Fruit fly (Drosophila melanogaster) whole organism, embryonic: Measurements from ENCODE around the gene CG32425.
A peak's percentile ranks its signal among the peaks of the same experiment; 100 is the strongest.

Experiments used
- Bgb ChIP-seq: fragments of 200-800 bp; sonication (Bioruptor generic); IDR thresholded peaks from 2 replicates; pipeline ENCODE4 v1.3.6; 2022; ENCODE audit warnings: missing biosample characterization, missing genetic modification characterization; ENCODE audit not compliant: partially characterized antibody
- CG10274 ChIP-seq: fragments of 200-800 bp; sonication (Bioruptor generic); optimal IDR thresholded peaks from 3 replicates; lab custom pipeline; 2017; ENCODE audit warnings: missing biosample characterization, mild to moderate bottlenecking, missing genetic modification characterization
- CG10543 ChIP-seq: fragments of 200-800 bp; sonication (Bioruptor generic); optimal IDR thresholded peaks from 3 replicates; lab custom pipeline; 2017; ENCODE audit warnings: missing biosample characterization, mild to moderate bottlenecking, missing genetic modification characterization, moderate library complexity
- CG11093 ChIP-seq: fragments of 200-800 bp; sonication (Bioruptor generic); IDR thresholded peaks from 3 replicates; pipeline ENCODE4 v1.3.6; 2022; ENCODE audit warnings: missing biosample characterization, missing genetic modification characterization
- CG11560 ChIP-seq: fragments of 200-800 bp; sonication (Bioruptor generic); IDR thresholded peaks from 3 replicates; pipeline ENCODE4 v1.3.6; 2022; ENCODE audit warnings: missing biosample characterization, missing genetic modification characterization
- CG11695 ChIP-seq: fragments of 200-800 bp; sonication (Bioruptor generic); IDR thresholded peaks from 3 replicates; pipeline ENCODE4 v1.3.6; 2022; ENCODE audit warnings: missing biosample characterization, missing genetic modification characterization
- CG13287 ChIP-seq: fragments of 200-800 bp; sonication (Bioruptor generic); IDR thresholded peaks from 2 replicates; pipeline ENCODE4 v1.3.6; 2022; ENCODE audit warnings: missing biosample characterization, missing genetic modification characterization; ENCODE audit not compliant: partially characterized antibody
- CG14710 ChIP-seq: fragments of 200-800 bp; sonication (Bioruptor generic); optimal IDR thresholded peaks from 3 replicates; lab custom pipeline; 2019; ENCODE audit warnings: missing biosample characterization, mild to moderate bottlenecking, missing genetic modification characterization, moderate library complexity
- CG1529 ChIP-seq: fragments of 200-800 bp; sonication (Bioruptor generic); optimal IDR thresholded peaks from 3 replicates; lab custom pipeline; 2018; ENCODE audit warnings: missing biosample characterization, missing genetic modification characterization
- CG15601 ChIP-seq: fragments of 200-800 bp; sonication (Bioruptor generic); optimal IDR thresholded peaks from 3 replicates; lab custom pipeline; 2019; ENCODE audit warnings: missing biosample characterization, mild to moderate bottlenecking, missing genetic modification characterization, moderate library complexity
- CG1603 ChIP-seq: fragments of 200-800 bp; sonication (Bioruptor generic); optimal IDR thresholded peaks from 2 replicates; lab custom pipeline; 2019; ENCODE audit warnings: missing biosample characterization, mild to moderate bottlenecking, missing genetic modification characterization, moderate library complexity
- CG17359 ChIP-seq: fragments of 200-800 bp; sonication (Bioruptor generic); optimal IDR thresholded peaks from 3 replicates; lab custom pipeline; 2018; ENCODE audit warnings: missing biosample characterization, mild to moderate bottlenecking, missing genetic modification characterization, moderate library complexity
- CG18599 ChIP-seq: fragments of 200-800 bp; sonication (Bioruptor generic); optimal IDR thresholded peaks from 3 replicates; lab custom pipeline; 2017; ENCODE audit warnings: missing biosample characterization, missing genetic modification characterization, mild to moderate bottlenecking, moderate library complexity, missing genetic modification reagents
- CG18764 ChIP-seq: fragments of 200-800 bp; sonication (Bioruptor generic); optimal IDR thresholded peaks from 3 replicates; lab custom pipeline; 2016; ENCODE audit warnings: missing biosample characterization, missing genetic modification characterization
- CG2199 ChIP-seq: fragments of 200-800 bp; sonication (Bioruptor generic); IDR thresholded peaks from 3 replicates; pipeline ENCODE4 v1.3.6; 2022; ENCODE audit warnings: missing biosample characterization, missing genetic modification characterization
- CG30403 ChIP-seq: fragments of 200-800 bp; sonication (Bioruptor generic); optimal IDR thresholded peaks from 3 replicates; lab custom pipeline; 2016; ENCODE audit warnings: missing biosample characterization, missing genetic modification characterization
- CG32532 ChIP-seq: fragments of 200-800 bp; sonication (Bioruptor generic); IDR thresholded peaks from 2 replicates; pipeline ENCODE4 v1.3.6; 2022; ENCODE audit warnings: missing biosample characterization, missing genetic modification characterization
- CG4282 ChIP-seq: fragments of 200-800 bp; sonication (Bioruptor generic); optimal IDR thresholded peaks from 2 replicates; lab custom pipeline; 2016; ENCODE audit warnings: missing biosample characterization, missing genetic modification characterization
- CG4424 ChIP-seq: fragments of 200-800 bp; sonication (Bioruptor generic); optimal IDR thresholded peaks from 3 replicates; lab custom pipeline; 2016; ENCODE audit warnings: missing biosample characterization, missing genetic modification characterization
- CG8924 ChIP-seq: fragments of 200-800 bp; optimal IDR thresholded peaks from 3 replicates; lab custom pipeline; 2019; ENCODE audit warnings: missing biosample characterization, mild to moderate bottlenecking, missing genetic modification characterization, moderate library complexity
- D ChIP-seq, 2 experiments: fragments of 200-800 bp in 1 of 2; fragments of >200 bp in 1 of 2; sonication (Bioruptor generic) in 1 of 2; optimal IDR thresholded peaks; 2 replicates in 1 of 2; 3 replicates in 1 of 2; lab custom pipeline; 2017; ENCODE audit warnings: mild to moderate bottlenecking in 1 of 2, missing biosample characterization in 1 of 2, missing genetic modification characterization in 1 of 2, missing genetic modification reagents in 1 of 2
- Deaf1 ChIP-seq: fragments of 200-800 bp; optimal IDR thresholded peaks from 3 replicates; lab custom pipeline; 2019; ENCODE audit warnings: missing biosample characterization, mild to moderate bottlenecking, missing genetic modification characterization, moderate library complexity
- Dek ChIP-seq: fragments of 200-800 bp; sonication (Bioruptor generic); optimal IDR thresholded peaks from 3 replicates; lab custom pipeline; 2019; ENCODE audit warnings: missing biosample characterization, mild to moderate bottlenecking, missing genetic modification characterization, moderate library complexity
- Dref ChIP-seq: fragments of 200-800 bp; sonication (Bioruptor generic); IDR thresholded peaks from 2 replicates; pipeline ENCODE4 v1.3.6; 2022; ENCODE audit warnings: missing biosample characterization, missing genetic modification characterization
- E2f2 ChIP-seq: fragments of 200-800 bp; sonication (Bioruptor generic); IDR thresholded peaks from 2 replicates; pipeline ENCODE4 v1.3.6; 2022; ENCODE audit warnings: missing biosample characterization, missing genetic modification characterization
- Eip74EF ChIP-seq, 2 experiments: fragments of 200-800 bp in 1 of 2; fragments of >200 bp in 1 of 2; sonication (Bioruptor generic) in 1 of 2; optimal IDR thresholded peaks; 2 replicates each; lab custom pipeline; 2017 to 2019; ENCODE audit warnings: missing biosample characterization in 2 of 2, missing genetic modification characterization in 2 of 2, mild to moderate bottlenecking in 1 of 2, moderate library complexity in 1 of 2
- HHEX ChIP-seq: fragments of 200-800 bp; sonication (Bioruptor generic); optimal IDR thresholded peaks from 3 replicates; lab custom pipeline; 2017; ENCODE audit warnings: missing biosample characterization, mild to moderate bottlenecking, missing genetic modification characterization, missing genetic modification reagents
- HLH54F ChIP-seq: fragments of 200-800 bp; sonication (Bioruptor generic); optimal IDR thresholded peaks from 3 replicates; lab custom pipeline; 2016; ENCODE audit warnings: missing biosample characterization, missing genetic modification characterization
- Lhr ChIP-seq: fragments of 200-800 bp; sonication (Bioruptor generic); optimal IDR thresholded peaks from 3 replicates; lab custom pipeline; 2017; ENCODE audit warnings: mild to moderate bottlenecking, missing biosample characterization, missing genetic modification reagents, missing genetic modification characterization
- MBD-R2 ChIP-seq: fragments of 200-800 bp; sonication (Bioruptor generic); IDR thresholded peaks from 2 replicates; pipeline ENCODE4 v1.3.6; 2022; ENCODE audit warnings: missing biosample characterization, missing genetic modification characterization
- Med ChIP-seq: fragments of 200-800 bp; sonication (Bioruptor generic); peaks from one replicate; lab custom pipeline; 2016; ENCODE audit warnings: missing biosample characterization, missing genetic modification characterization, mild to moderate bottlenecking, inconsistent platforms, moderate library complexity
- Ptx1 ChIP-seq: fragments of 200-800 bp; sonication (Bioruptor generic); IDR thresholded peaks from 2 replicates; pipeline ENCODE4 v1.3.6; 2022; ENCODE audit warnings: missing biosample characterization, missing genetic modification characterization
- Scr ChIP-seq: fragments of 200-800 bp; sonication (Bioruptor generic); IDR thresholded peaks from 2 replicates; pipeline ENCODE4 v1.3.6; 2022; ENCODE audit warnings: missing biosample characterization, missing genetic modification characterization; ENCODE audit not compliant: partially characterized antibody
- Stat92E ChIP-seq, 3 experiments: fragments of >200 bp in 2 of 3; fragments of 200-800 bp in 1 of 3; sonication (Bioruptor generic) in 1 of 3; optimal IDR thresholded peaks; 2 replicates each; lab custom pipeline; 2017 to 2019; ENCODE audit warnings: missing biosample characterization in 3 of 3, missing genetic modification characterization in 3 of 3, mild to moderate bottlenecking in 1 of 3, moderate library complexity in 1 of 3
- bcd ChIP-seq: fragments of 200-800 bp; sonication (Bioruptor generic); optimal IDR thresholded peaks from 2 replicates; lab custom pipeline; 2017; ENCODE audit warnings: missing biosample characterization, mild to moderate bottlenecking, missing genetic modification characterization
- chm ChIP-seq: fragments of 200-800 bp; sonication (Bioruptor generic); IDR thresholded peaks from 2 replicates; pipeline ENCODE4 v1.3.6; 2022; ENCODE audit warnings: missing biosample characterization, missing genetic modification characterization
- croc ChIP-seq: fragments of 200-800 bp; sonication (Bioruptor generic); conservative IDR thresholded peaks from 3 replicates; pipeline ENCODE4 v1.3.6; 2022; ENCODE audit warnings: missing biosample characterization, missing genetic modification characterization
- emc ChIP-seq: fragments of 200-800 bp; sonication (Bioruptor generic); optimal IDR thresholded peaks from 2 replicates; lab custom pipeline; 2016; ENCODE audit warnings: missing biosample characterization, missing genetic modification characterization
- gcm ChIP-seq: fragments of 200-800 bp; sonication (Bioruptor generic); optimal IDR thresholded peaks from 2 replicates; lab custom pipeline; 2019; ENCODE audit warnings: missing biosample characterization, mild to moderate bottlenecking, missing genetic modification characterization, moderate library complexity
- nom ChIP-seq: fragments of 200-800 bp; sonication (Bioruptor generic); optimal IDR thresholded peaks from 2 replicates; lab custom pipeline; 2017; ENCODE audit warnings: missing biosample characterization, missing genetic modification characterization, mild to moderate bottlenecking, moderate library complexity, missing genetic modification reagents
- scrt ChIP-seq: fragments of 200-800 bp; sonication (Bioruptor generic); optimal IDR thresholded peaks from 2 replicates; lab custom pipeline; 2018; ENCODE audit warnings: missing biosample characterization, mild to moderate bottlenecking, missing genetic modification characterization, moderate library complexity
- seq ChIP-seq: fragments of 200-800 bp; sonication (Bioruptor generic); IDR thresholded peaks from 2 replicates; pipeline ENCODE4 v1.3.6; 2022; ENCODE audit warnings: missing biosample characterization, missing genetic modification characterization
- sima ChIP-seq: fragments of 200-800 bp; sonication (Bioruptor generic); optimal IDR thresholded peaks from 2 replicates; lab custom pipeline; 2016; ENCODE audit warnings: missing biosample characterization, missing genetic modification characterization
- so ChIP-seq: fragments of 200-800 bp; sonication (Bioruptor generic); IDR thresholded peaks from 3 replicates; pipeline ENCODE4 v1.3.6; 2022; ENCODE audit warnings: missing biosample characterization, missing genetic modification characterization
- sqz ChIP-seq: fragments of 200-800 bp; sonication (Bioruptor generic); optimal IDR thresholded peaks from 3 replicates; lab custom pipeline; 2018; ENCODE audit warnings: missing biosample characterization, mild to moderate bottlenecking, missing genetic modification characterization
- stc ChIP-seq: fragments of 200-800 bp; sonication (Bioruptor generic); IDR thresholded peaks from 2 replicates; pipeline ENCODE4 v1.3.6; 2022; ENCODE audit warnings: missing biosample characterization, missing genetic modification characterization
- vnd ChIP-seq: fragments of 200-800 bp; sonication (Bioruptor generic); IDR thresholded peaks from 3 replicates; pipeline ENCODE4 v1.3.6; 2022; ENCODE audit warnings: missing biosample characterization, missing genetic modification characterization; ENCODE audit not compliant: partially characterized antibody
- wek ChIP-seq: fragments of 200-800 bp; sonication (Bioruptor generic); optimal IDR thresholded peaks from 3 replicates; lab custom pipeline; 2018; ENCODE audit warnings: missing biosample characterization, mild to moderate bottlenecking, missing genetic modification characterization, moderate library complexity

CG32425 gene

dm6 chr3L:20470991-20471498 is 26.1 kb upstream of the CG32425 start (continued):
- TF ChIP-seq Scr (GFP tag; lab: Robert Waterston, UW) (0 out of 2 replicates have a peak, but pooled peaks have one; percentile 9), gcm (peak; percentile 44), scrt (GFP tag; lab: Kevin White, UChicago) (peak; percentile 13), seq (GFP tag; lab: Robert Waterston, UW) (peak; percentile 69), sima (GFP tag; lab: Kevin White, UChicago) (no peak), CG18599 (GFP tag; lab: Kevin White, UChicago) (peak; percentile 41), chm (peak; percentile 53; the same call in 1 of the 2 replicates), stc (peak; percentile 60), CG4282 (GFP tag; lab: Kevin White, UChicago) (no peak), MBD-R2 (GFP tag; lab: Robert Waterston, UW) (peak; percentile 30; the same call in 1 of the 2 replicates), D (optimal IDR thresholded peaks at IDR 0.05; lab: Kevin White, UChicago) (no peak), D (GFP tag; optimal IDR thresholded peaks at IDR 0.05; lab: Kevin White, UChicago) (peak; percentile 32), Ptx1 (GFP tag; lab: Robert Waterston, UW) (peak; percentile 12; the same call in 1 of the 2 replicates), so (GFP tag; lab: Robert Waterston, UW) (no peak), CG11560 (no peak), CG4424 (GFP tag; lab: Kevin White, UChicago) (peak; percentile 19), CG14710 (peak; percentile 32), CG10274 (GFP tag; lab: Kevin White, UChicago) (peak; percentile 31), wek (GFP tag; lab: Kevin White, UChicago) (peak; percentile 23), bcd (GFP tag; lab: Kevin White, UChicago) (peak; percentile 29), E2f2 (GFP tag; lab: Robert Waterston, UW) (peak; percentile 39; the same call in 1 of the 2 replicates), sqz (GFP tag; lab: Kevin White, UChicago) (peak; percentile 64), CG2199 (peak; percentile 85; the same call in 1 of the 3 replicates), CG15601 (tag; lab: Kevin White, UChicago) (no peak), CG32532 (GFP tag; lab: Robert Waterston, UW) (peak; percentile 27; the same call in 1 of the 2 replicates), CG11093 (GFP tag; lab: Robert Waterston, UW) (no peak; the same call in 2 of the 3 replicates), CG10543 (GFP tag; lab: Kevin White, UChicago) (no peak), Deaf1 (tag; lab: Kevin White, UChicago) (peak; percentile 33), CG11695 (GFP tag; lab: Robert Waterston, UW) (peak; percentile 66; the same call in 2 of the 3 replicates), Eip74EF (GFP tag; optimal IDR thresholded peaks at IDR 0.05; lab: Kevin White, UChicago) (peak in 1 of 2 experiments; percentile 1), Lhr (GFP tag; lab: Kevin White, UChicago) (no peak), CG1603 (tag; lab: Kevin White, UChicago) (peak; percentile 67), HLH54F (GFP tag; lab: Kevin White, UChicago) (no peak), HHEX (peak; percentile 26), CG13287 (GFP tag; lab: Robert Waterston, UW) (no peak), vnd (GFP tag; lab: Robert Waterston, UW) (no peak), CG1529 (peak; percentile 37), Dek (peak; percentile 35), croc (peak; percentile 13; the same call in 1 of the 3 replicates), CG18764 (GFP tag; lab: Kevin White, UChicago) (peak; percentile 17), Dref (GFP tag; lab: Robert Waterston, UW) (no peak), Bgb (no peak), Stat92E (GFP tag; optimal IDR thresholded peaks at IDR 0.05; lab: Kevin White, UChicago) (no peak), CG8924 (peak; percentile 60), emc (no peak), CG30403 (GFP tag; lab: Kevin White, UChicago) (peak; percentile 4), CG17359 (tag; lab: Kevin White, UChicago) (peak; percentile 59), nom (GFP tag; lab: Kevin White, UChicago) (no peak), Med (peak; percentile 76)
